Worm (Caenorhabditis elegans): Measurements from ENCODE around the gene lron-14.

DNA sequence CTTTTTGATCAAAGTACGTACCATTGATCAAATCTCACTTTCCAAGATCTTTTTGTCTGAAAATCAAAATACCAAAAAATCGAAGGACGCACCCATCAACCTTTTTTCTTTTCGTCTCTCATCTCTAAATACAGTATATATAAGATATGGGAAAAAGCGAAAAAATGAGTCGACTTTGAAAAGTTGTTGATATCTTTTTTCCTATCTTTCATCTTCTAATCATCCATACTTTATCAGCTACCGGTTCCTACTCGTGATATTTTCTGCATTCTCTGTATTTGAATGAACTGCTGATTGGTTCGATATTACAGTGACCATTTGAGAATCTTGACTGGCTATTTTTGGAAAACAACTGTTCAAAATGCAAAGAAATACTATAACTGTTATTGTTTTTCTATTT lies 49.6 kb downstream of the lron-14 start, which contains the start of gene C33A12.19:
- peak; percentile 19 for TF ChIP-seq nhr-129 (tag; optimal IDR thresholded peaks at IDR 0.05)
- TF ChIP-seq unc-62 (GFP tag; optimal IDR thresholded peaks at IDR 0.05): no peak
- no peak for TF ChIP-seq ztf-11 (tag; optimal IDR thresholded peaks at IDR 0.05)

All from whole organism, L2 larva.